Worm (Caenorhabditis elegans) whole organism, L1 larva: ENCODE results near the gene T09A5.15.

Experiments used
- C04F5.9 ChIP-seq: sonication (generic microtip); optimal IDR thresholded peaks from 2 replicates; lab custom pipeline; 2016; ENCODE audit warnings: missing genetic modification characterization, missing compliant biosample characterization
- efl-1 ChIP-seq, 4 experiments: fragments of 150-350 bp; optimal IDR thresholded peaks in 3 of 4; peaks in 1 of 4; 1 replicate in 1 of 4; 2 replicates in 3 of 4; lab custom pipeline; 2014; ENCODE audit warnings: missing biosample characterization in 2 of 4, missing genetic modification characterization in 2 of 4, missing genetic modification reagents in 2 of 4
- nhr-237 ChIP-seq: fragments of 150-350 bp; optimal IDR thresholded peaks from 2 replicates; lab custom pipeline; 2014; ENCODE audit warnings: missing biosample characterization, missing genetic modification characterization
- pag-3 ChIP-seq: sonication (generic microtip); optimal IDR thresholded peaks from 2 replicates; lab custom pipeline; 2017; ENCODE audit warnings: missing genetic modification characterization, mild to moderate bottlenecking, missing compliant biosample characterization, antibody characterized with exemption, borderline replicate concordance; ENCODE audit not compliant: insufficient read depth
- pax-3 ChIP-seq: fragments of 200-800 bp; sonication (Bioruptor generic); optimal IDR thresholded peaks from 2 replicates; lab custom pipeline; 2018; ENCODE audit warnings: mild to moderate bottlenecking, missing genetic modification characterization, moderate library complexity, missing compliant biosample characterization
- snpc-4 ChIP-seq: fragments of 150-350 bp; optimal IDR thresholded peaks from 2 replicates; lab custom pipeline; 2014; ENCODE audit warnings: missing biosample characterization, missing genetic modification characterization
- tbx-2 ChIP-seq: sonication (generic microtip); optimal IDR thresholded peaks from 2 replicates; lab custom pipeline; 2016; ENCODE audit warnings: missing genetic modification characterization, missing compliant biosample characterization
- unc-62 ChIP-seq: fragments of 150-350 bp; optimal IDR thresholded peaks from 2 replicates; lab custom pipeline; 2014; ENCODE audit warnings: missing biosample characterization, missing genetic modification reagents, missing genetic modification characterization
- ztf-11 ChIP-seq, 2 experiments: sonication (generic microtip); optimal IDR thresholded peaks; 2 replicates each; lab custom pipeline; 2016 to 2017; ENCODE audit warnings: missing genetic modification characterization in 2 of 2, missing biosample characterization in 1 of 2, missing compliant biosample characterization in 1 of 2

- no peak for TF ChIP-seq efl-1 (optimal IDR thresholded peaks at IDR 0.05; lab: Kevin White, UChicago)
- TF ChIP-seq efl-1 (GFP tag; optimal IDR thresholded peaks at IDR 0.05 in 1 of 2; lab: Kevin White, UChicago) = no peak
- no peak for TF ChIP-seq pag-3 (tag; lab: Kevin White, UChicago)
- TF ChIP-seq ztf-11 (tag; optimal IDR thresholded peaks at IDR 0.05; lab: Kevin White, UChicago) = no peak
- TF ChIP-seq nhr-237 (tag; lab: Kevin White, UChicago) = no peak
- no peak for TF ChIP-seq C04F5.9 (tag; lab: Kevin White, UChicago)
- TF ChIP-seq tbx-2 (tag; lab: Kevin White, UChicago) = no peak
- no peak for TF ChIP-seq pax-3 (tag; lab: Kevin White, UChicago)
- TF ChIP-seq snpc-4 (tag; lab: Kevin White, UChicago) = no peak
- no peak for TF ChIP-seq unc-62 (GFP tag; lab: Kevin White, UChicago)
Measured at ce11 chrII:7812332-7812731, 45.4 kb upstream of the T09A5.15 start.
